Worm (Caenorhabditis elegans) whole organism, L3 larva: ENCODE results near the gene pod-2.

Experiments used
- ceh-16 ChIP-seq: sonication (generic microtip); optimal IDR thresholded peaks from 2 replicates; lab custom pipeline; 2017; ENCODE audit warnings: missing biosample characterization, missing genetic modification characterization
- nhr-11 ChIP-seq: fragments of 150-350 bp; optimal IDR thresholded peaks from 2 replicates; lab custom pipeline; 2014; ENCODE audit warnings: missing biosample characterization, missing genetic modification characterization
- pha-4 ChIP-seq: fragments of 150-350 bp; optimal IDR thresholded peaks from 2 replicates; lab custom pipeline; 2014; ENCODE audit warnings: missing biosample characterization, missing genetic modification reagents, missing genetic modification characterization
- snpc-4 ChIP-seq: fragments of 150-350 bp; optimal IDR thresholded peaks from 2 replicates; lab custom pipeline; 2014; ENCODE audit warnings: missing biosample characterization, missing genetic modification characterization

ce11 chrII:1103484-1104100, 33.0 kb upstream of the pod-2 start:
- TF ChIP-seq nhr-11 (tag; lab: Kevin White, UChicago): no peak
- TF ChIP-seq snpc-4 (tag; lab: Kevin White, UChicago): no peak
- no peak for TF ChIP-seq ceh-16 (tag; lab: Kevin White, UChicago)
- peak; percentile 74 for TF ChIP-seq pha-4 (tag; lab: Kevin White, UChicago)
